Worm (Caenorhabditis elegans): Measurements from ENCODE around the gene sms-3.

Gene sms-3

DNA sequence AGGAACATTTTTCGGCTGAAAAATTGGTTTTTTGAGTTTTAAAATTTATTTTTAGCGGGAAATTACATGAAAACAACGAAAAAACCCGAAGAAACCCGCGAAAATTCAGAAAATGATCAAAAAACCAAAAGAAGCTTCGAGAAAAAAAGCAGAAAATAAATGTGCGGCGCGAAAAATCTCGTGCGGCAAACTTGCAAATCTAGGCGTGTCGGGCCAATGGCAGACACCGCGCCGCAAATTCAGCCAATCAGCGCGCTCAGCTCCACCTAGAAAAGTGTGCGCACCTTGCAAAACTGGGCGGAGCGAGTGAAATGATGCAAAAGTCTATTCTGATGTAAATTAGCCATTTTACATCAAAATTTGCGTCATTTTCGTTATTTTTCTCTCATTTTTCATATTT is 18.0 kb upstream of the sms-3 start, which contains the start of gene Y22D7AL.10 (continued):
- TF ChIP-seq dox-1 (GFP tag; IDR thresholded peaks at IDR 0.05): peak; percentile 99
- TF ChIP-seq fkh-3 (tag; optimal IDR thresholded peaks at IDR 0.05): peak; percentile 69
- peak; percentile 77 for TF ChIP-seq ztf-18 (tag; optimal IDR thresholded peaks at IDR 0.05)
- TF ChIP-seq egl-18 (GFP tag; IDR thresholded peaks at IDR 0.05): peak; percentile 90
- peak; percentile 92 for TF ChIP-seq dpl-1 (GFP tag; optimal IDR thresholded peaks at IDR 0.05)
- TF ChIP-seq hlh-26 (GFP tag; conservative IDR thresholded peaks at IDR 0.05): no peak
- peak; percentile 96 for TF ChIP-seq snpc-3.4 (tag; optimal IDR thresholded peaks at IDR 0.05)
- TF ChIP-seq nhr-27 (tag; optimal IDR thresholded peaks at IDR 0.05): peak; percentile 90
- TF ChIP-seq F55B11.4 (tag; optimal IDR thresholded peaks at IDR 0.05; ENCODE audit: borderline replicate concordance, insufficient read depth): no peak
- 0 out of 2 replicates have a peak, but pooled peaks have one; percentile 41 for TF ChIP-seq aptf-3 (GFP tag; IDR thresholded peaks at IDR 0.05)
- TF ChIP-seq Y53F4B.3 (GFP tag; IDR thresholded peaks at IDR 0.05): peak; percentile 85
- TF ChIP-seq unc-62 (GFP tag; optimal IDR thresholded peaks at IDR 0.05): no peak
- TF ChIP-seq snpc-1.1 (tag; optimal IDR thresholded peaks at IDR 0.05; ENCODE audit: insufficient read depth): peak; percentile 66
- no peak for TF ChIP-seq hlh-12 (tag; optimal IDR thresholded peaks at IDR 0.05)
- TF ChIP-seq akir-1 (GFP tag; optimal IDR thresholded peaks at IDR 0.05): no peak
- TF ChIP-seq tbx-9 (tag; optimal IDR thresholded peaks at IDR 0.05; ENCODE audit: borderline replicate concordance): peak; percentile 64
- peak; percentile 92 for TF ChIP-seq madf-8 (GFP tag; conservative IDR thresholded peaks at IDR 0.05)
- TF ChIP-seq zim-3 (tag; optimal IDR thresholded peaks at IDR 0.05): peak; percentile 93
- peak; percentile 98 for TF ChIP-seq ceh-27 (GFP tag; optimal IDR thresholded peaks at IDR 0.05)
- peak; percentile 99 for TF ChIP-seq athp-1 (tag; optimal IDR thresholded peaks at IDR 0.05)
- peak; percentile 94 for TF ChIP-seq efl-1 (GFP tag; optimal IDR thresholded peaks at IDR 0.05)
- peak; percentile 91 for TF ChIP-seq hmg-20 (GFP tag; IDR thresholded peaks at IDR 0.05)
- peak; percentile 97 for TF ChIP-seq atf-7 (tag; optimal IDR thresholded peaks at IDR 0.05)
- peak; percentile 73 for TF ChIP-seq snpc-4 (GFP tag; optimal IDR thresholded peaks at IDR 0.05)
- TF ChIP-seq snpc-4 (tag; optimal IDR thresholded peaks at IDR 0.05): peak in 3 of 4 experiments; percentile 60 to 90 (median 77)
- 0 out of 2 replicates have a peak, but pooled peaks have one; percentile 46 for TF ChIP-seq ztf-6 (GFP tag; IDR thresholded peaks at IDR 0.05)
- peak; percentile 96 for TF ChIP-seq hrde-1 (tag; optimal IDR thresholded peaks at IDR 0.05; ENCODE audit: borderline replicate concordance)
- peak; percentile 98 for TF ChIP-seq unc-130 (GFP tag; optimal IDR thresholded peaks at IDR 0.05)
- peak; percentile 74 to 85 for TF ChIP-seq rec-8 (tag; optimal IDR thresholded peaks at IDR 0.05)
- TF ChIP-seq die-1 (tag; optimal IDR thresholded peaks at IDR 0.05): peak; percentile 77
- peak; percentile 72 for TF ChIP-seq T07F8.4 (tag; optimal IDR thresholded peaks at IDR 0.05)
- peak; percentile 82 for TF ChIP-seq ztf-22 (GFP tag; optimal IDR thresholded peaks at IDR 0.05)
- peak; percentile 97 for TF ChIP-seq lir-1 (GFP tag; conservative IDR thresholded peaks at IDR 0.05)
- TF ChIP-seq F37B4.10 (GFP tag; IDR thresholded peaks at IDR 0.05): peak; percentile 96
- TF ChIP-seq C17E4.6 (GFP tag; IDR thresholded peaks at IDR 0.05): peak; percentile 97
- TF ChIP-seq nhr-80 (tag; optimal IDR thresholded peaks at IDR 0.05): peak; percentile 85
- peak; percentile 68 for TF ChIP-seq aptf-2 (GFP tag; conservative IDR thresholded peaks at IDR 0.05)
- TF ChIP-seq gei-17 (GFP tag; optimal IDR thresholded peaks at IDR 0.05): peak; percentile 91
- TF ChIP-seq rpc-1 (optimal IDR thresholded peaks at IDR 0.05): peak; percentile 90
- peak; percentile 8 for TF ChIP-seq rpc-1 (tag; optimal IDR thresholded peaks at IDR 0.05)
- TF ChIP-seq F10E7.11 (tag; optimal IDR thresholded peaks at IDR 0.05): peak; percentile 96
- peak; percentile 88 for TF ChIP-seq F33H1.4 (GFP tag; IDR thresholded peaks at IDR 0.05)

All from whole organism, young adult.